Fruit fly (Drosophila melanogaster): ENCODE data around the gene salt.
A peak's percentile ranks its signal among the peaks of the same experiment; 100 is the strongest.

The salt gene

dm6 chr3R:31712585-31712984 is 41.9 kb downstream of the salt start (continued):
- peak in 1 of 2 experiments; percentile 9 for TF ChIP-seq chif (GFP tag; optimal IDR thresholded peaks at IDR 0.05)
- TF ChIP-seq CG2199 (GFP tag; IDR thresholded peaks at IDR 0.05) = 0 out of 3 replicates have a peak, but pooled peaks have one; percentile 7
- peak; percentile 28 for TF ChIP-seq CG17359 (tag; optimal IDR thresholded peaks at IDR 0.05)
- no peak for TF ChIP-seq gcm (GFP tag; optimal IDR thresholded peaks at IDR 0.05)
- TF ChIP-seq CG10267 (tag; optimal IDR thresholded peaks at IDR 0.05) = peak; percentile 1
- peak; percentile 28 for TF ChIP-seq CG2678 (tag; optimal IDR thresholded peaks at IDR 0.05)
- peak; percentile 26 for TF ChIP-seq Sox100B (GFP tag; optimal IDR thresholded peaks at IDR 0.05)
- TF ChIP-seq Taf1 (GFP tag; IDR thresholded peaks at IDR 0.05) = no peak
- no peak for TF ChIP-seq Bteb2 (GFP tag; optimal IDR thresholded peaks at IDR 0.05)
- TF ChIP-seq Lim3 (GFP tag; IDR thresholded peaks at IDR 0.05) = no peak
- TF ChIP-seq dysf (GFP tag; IDR thresholded peaks at IDR 0.05) = peak; percentile 18; the same call in 1 of the 3 replicates
- peak; percentile 44; the same call in 1 of the 3 replicates for TF ChIP-seq CG17361 (GFP tag; IDR thresholded peaks at IDR 0.05)
- TF ChIP-seq Bgb (GFP tag; IDR thresholded peaks at IDR 0.05; ENCODE audit: partially characterized antibody) = no peak
- TF ChIP-seq CG6683 (GFP tag; optimal IDR thresholded peaks at IDR 0.05) = no peak
- no peak for TF ChIP-seq Vsx1 (GFP tag; optimal IDR thresholded peaks at IDR 0.05)
- TF ChIP-seq Blimp-1 (GFP tag; optimal IDR thresholded peaks at IDR 0.05) = peak; percentile 76
- no peak for TF ChIP-seq BEAF-32 (GFP tag; optimal IDR thresholded peaks at IDR 0.05)
- peak; percentile 13 for TF ChIP-seq Ssrp (tag; optimal IDR thresholded peaks at IDR 0.05)
- TF ChIP-seq Rfx (GFP tag; IDR thresholded peaks at IDR 0.05) = no peak
- TF ChIP-seq CG14710 (tag; optimal IDR thresholded peaks at IDR 0.05) = peak; percentile 38
- 0 out of 2 replicates have a peak, but pooled peaks have one; percentile 6 for TF ChIP-seq CG11696 (GFP tag; IDR thresholded peaks at IDR 0.05)
- TF ChIP-seq row (GFP tag; IDR thresholded peaks at IDR 0.05) = peak; percentile 36; the same call in 2 of the 3 replicates
- peak; percentile 24; the same call in 1 of the 2 replicates for TF ChIP-seq CG31441 (GFP tag; IDR thresholded peaks at IDR 0.05)
- TF ChIP-seq dmrt11E (tag; optimal IDR thresholded peaks at IDR 0.05) = peak; percentile 42
- TF ChIP-seq Pdp1 (GFP tag; optimal IDR thresholded peaks at IDR 0.05) = peak in 1 of 2 experiments; percentile 32
- no peak for TF ChIP-seq CG18764 (GFP tag; optimal IDR thresholded peaks at IDR 0.05)
- peak; percentile 19 for TF ChIP-seq CG12391 (tag; optimal IDR thresholded peaks at IDR 0.05)
- TF ChIP-seq ttk (GFP tag; IDR thresholded peaks at IDR 0.05) = 0 out of 2 replicates have a peak, but pooled peaks have one; percentile 5
- peak; percentile 8 for TF ChIP-seq CG6254 (GFP tag; optimal IDR thresholded peaks at IDR 0.05)
- 0 out of 2 replicates have a peak, but pooled peaks have one; percentile 4 for TF ChIP-seq onecut (GFP tag; IDR thresholded peaks at IDR 0.05)
- TF ChIP-seq CG11093 (GFP tag; IDR thresholded peaks at IDR 0.05) = 0 out of 3 replicates have a peak, but pooled peaks have one; percentile 23
- 0 out of 3 replicates have a peak, but pooled peaks have one; percentile 16 for TF ChIP-seq CG11695 (GFP tag; IDR thresholded peaks at IDR 0.05)
- 0 out of 2 replicates have a peak, but pooled peaks have one; percentile 5 for TF ChIP-seq lmd (GFP tag; IDR thresholded peaks at IDR 0.05)
- no peak for TF ChIP-seq CG12104 (GFP tag; optimal IDR thresholded peaks at IDR 0.05)
- peak; percentile 26 for TF ChIP-seq CG2202 (tag; optimal IDR thresholded peaks at IDR 0.05)
- TF ChIP-seq trh (GFP tag; optimal IDR thresholded peaks at IDR 0.05) = no peak
- TF ChIP-seq Camta (GFP tag; optimal IDR thresholded peaks at IDR 0.05) = no peak
- TF ChIP-seq lola (GFP tag; optimal IDR thresholded peaks at IDR 0.05) = peak in 1 of 3 experiments; percentile 43
- peak; percentile 45 for TF ChIP-seq CG11504 (tag; optimal IDR thresholded peaks at IDR 0.05)
- TF ChIP-seq zf30C (GFP tag; optimal IDR thresholded peaks at IDR 0.05) = peak; percentile 73
- peak; percentile 3 for TF ChIP-seq CG30403 (GFP tag; optimal IDR thresholded peaks at IDR 0.05)
- TF ChIP-seq fd3F (GFP tag; optimal IDR thresholded peaks at IDR 0.05) = no peak
- TF ChIP-seq seq (GFP tag; IDR thresholded peaks at IDR 0.05) = 0 out of 2 replicates have a peak, but pooled peaks have one; percentile 24
- TF ChIP-seq Hr78 (GFP tag; optimal IDR thresholded peaks at IDR 0.05) = peak in 1 of 2 experiments; percentile 47
- TF ChIP-seq Sox102F (GFP tag; optimal IDR thresholded peaks at IDR 0.05) = peak; percentile 21
- peak; percentile 46 for TF ChIP-seq Drgx (GFP tag; IDR thresholded peaks at IDR 0.05)
- TF ChIP-seq CG6791 (GFP tag; IDR thresholded peaks at IDR 0.05; ENCODE audit: partially characterized antibody) = 0 out of 3 replicates have a peak, but pooled peaks have one; percentile 5
- TF ChIP-seq CG15011 (GFP tag; optimal IDR thresholded peaks at IDR 0.05) = no peak

All from whole organism, embryonic.